Fruit fly (Drosophila melanogaster): ENCODE results near the gene snRNP-U1-70K.

dm6 chr2L:6970813-6971212 lies 724 bp downstream of the snRNP-U1-70K start:
- no peak for TF ChIP-seq Sin3A (optimal IDR thresholded peaks at IDR 0.05)
- no peak for TF ChIP-seq h (optimal IDR thresholded peaks at IDR 0.05)
- TF ChIP-seq Myc (optimal IDR thresholded peaks at IDR 0.05) = no peak
